Fruit fly (Drosophila melanogaster): ENCODE results near the gene CG46511.
"Not testable (repeated sequence)": the region's sequence is repeated elsewhere in the genome, so short reads cannot be mapped to it uniquely, and the experiment has no call there.

The CG46511 gene

dm6 chrX:22177205-22177604, 5.1 kb upstream of the CG46511 start, which contains the start of gene CG46510:
CG46510 (plus strand) TSS chrX:22177505.
- not testable (repeated sequence) for TF ChIP-seq Med (GFP tag); CG33213 (GFP tag; optimal IDR thresholded peaks at IDR 0.05); CG4328 (GFP tag; optimal IDR thresholded peaks at IDR 0.05)

- TF ChIP-seq Dp, Sox102F, CG13296 (GFP tag; optimal IDR thresholded peaks at IDR 0.05): not testable (repeated sequence)
Measured at dm6 chrX:22187070-22187469, 4.8 kb downstream of the CG46511 start, which contains the start of gene CG46512. CG46512 (plus strand) TSS chrX:22187370.

DNA sequence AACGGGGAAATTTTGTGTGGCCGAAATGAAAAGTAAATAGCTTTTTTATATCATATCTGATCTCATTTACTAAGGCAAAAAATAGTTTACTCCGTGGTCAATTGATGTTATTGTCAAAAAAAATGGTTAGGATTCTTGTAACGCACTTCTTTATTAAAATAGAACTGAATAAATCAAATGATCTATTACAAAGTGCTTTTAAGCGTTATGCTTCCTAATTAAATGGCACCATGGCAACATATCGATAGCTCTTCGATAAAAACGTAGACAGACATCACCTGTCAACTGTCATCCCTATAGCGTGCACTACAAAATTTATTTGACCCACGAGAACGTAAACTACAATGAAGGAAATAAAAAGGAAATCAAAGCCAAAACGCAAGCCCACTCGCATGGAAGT, 9.7 kb downstream of the CG46511 start, which contains the start of gene CG46513:
Gene CG46513, plus strand, starts transcription at position 301 of the 400 bp plus-strand sequence.
- TF ChIP-seq CG9932 (GFP tag; IDR thresholded peaks at IDR 0.05); Fer3 (tag; optimal IDR thresholded peaks at IDR 0.05); zfh1 (GFP tag; IDR thresholded peaks at IDR 0.05): not testable (repeated sequence)

- not testable (repeated sequence) for TF ChIP-seq Deaf1 (tag; optimal IDR thresholded peaks at IDR 0.05); CG5245 (GFP tag; optimal IDR thresholded peaks at IDR 0.05); CG12744 (GFP tag; optimal IDR thresholded peaks at IDR 0.05)
Measured at dm6 chrX:22196874-22197273, 14.6 kb downstream of the CG46511 start, which contains the start of gene CG46514. CG46514 (plus strand) TSS chrX:22197174.

DNA sequence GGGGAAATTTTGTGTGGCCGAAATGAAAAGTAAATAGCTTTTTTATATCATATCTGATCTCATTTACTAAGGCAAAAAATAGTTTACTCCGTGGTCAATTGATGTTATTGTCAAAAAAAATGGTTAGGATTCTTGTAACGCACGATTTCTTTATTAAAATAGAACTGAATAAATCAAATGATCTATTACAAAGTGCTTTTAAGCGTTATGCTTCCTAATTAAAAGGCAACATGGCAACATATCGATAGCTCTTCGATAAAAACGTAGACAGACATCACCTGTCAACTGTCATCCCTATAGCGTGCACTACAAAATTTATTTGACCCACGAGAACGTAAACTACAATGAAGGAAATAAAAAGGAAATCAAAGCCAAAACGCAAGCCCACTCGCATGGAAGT, 19.6 kb downstream of the CG46511 start, which contains the start of gene CG46515:
Gene CG46515, plus strand, starts transcription at position 301 of the 400 bp plus-strand sequence.
- TF ChIP-seq ewg (GFP tag; optimal IDR thresholded peaks at IDR 0.05); CkIIα-i1 (GFP tag; IDR thresholded peaks at IDR 0.05); CG8478 (optimal IDR thresholded peaks at IDR 0.05): not testable (repeated sequence)

DNA sequence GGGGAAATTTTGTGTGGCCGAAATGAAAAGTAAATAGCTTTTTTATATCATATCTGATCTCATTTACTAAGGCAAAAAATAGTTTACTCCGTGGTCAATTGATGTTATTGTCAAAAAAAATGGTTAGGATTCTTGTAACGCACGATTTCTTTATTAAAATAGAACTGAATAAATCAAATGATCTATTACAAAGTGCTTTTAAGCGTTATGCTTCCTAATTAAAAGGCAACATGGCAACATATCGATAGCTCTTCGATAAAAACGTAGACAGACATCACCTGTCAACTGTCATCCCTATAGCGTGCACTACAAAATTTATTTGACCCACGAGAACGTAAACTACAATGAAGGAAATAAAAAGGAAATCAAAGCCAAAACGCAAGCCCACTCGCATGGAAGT, 29.7 kb downstream of the CG46511 start, which contains the start of gene CG46516:
Gene CG46516, plus strand, starts transcription at position 301 of the 400 bp plus-strand sequence.
- TF ChIP-seq CG12299 (tag; optimal IDR thresholded peaks at IDR 0.05); danr (GFP tag; IDR thresholded peaks at IDR 0.05); bbx (GFP tag; IDR thresholded peaks at IDR 0.05; ENCODE audit: partially characterized antibody): not testable (repeated sequence)

dm6 chrX:22217079-22217478, 34.8 kb downstream of the CG46511 start, which contains the start of gene CG46517:
CG46517 (plus strand) TSS chrX:22217379.
- not testable (repeated sequence) for TF ChIP-seq Dref (GFP tag; IDR thresholded peaks at IDR 0.05); fd102C (GFP tag; optimal IDR thresholded peaks at IDR 0.05); E2f1 (GFP tag; IDR thresholded peaks at IDR 0.05)

DNA sequence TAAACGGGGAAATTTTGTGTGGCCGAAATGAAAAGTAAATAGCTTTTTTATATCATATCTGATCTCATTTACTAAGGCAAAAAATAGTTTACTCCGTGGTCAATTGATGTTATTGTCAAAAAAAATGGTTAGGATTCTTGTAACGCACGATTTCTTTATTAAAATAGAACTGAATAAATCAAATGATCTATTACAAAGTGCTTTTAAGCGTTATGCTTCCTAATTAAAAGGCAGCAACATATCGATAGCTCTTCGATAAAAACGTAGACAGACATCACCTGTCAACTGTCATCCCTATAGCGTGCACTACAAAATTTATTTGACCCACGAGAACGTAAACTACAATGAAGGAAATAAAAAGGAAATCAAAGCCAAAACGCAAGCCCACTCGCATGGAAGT, 44.0 kb downstream of the CG46511 start, which contains the start of gene CG46518:
Gene CG46518, plus strand, starts transcription at position 301 of the 400 bp plus-strand sequence.
- TF ChIP-seq Max (GFP tag; optimal IDR thresholded peaks at IDR 0.05); Mrtf (GFP tag; IDR thresholded peaks at IDR 0.05); CG12299 (tag; optimal IDR thresholded peaks at IDR 0.05): not testable (repeated sequence)

- not testable (repeated sequence) for TF ChIP-seq CG10462 (GFP tag; optimal IDR thresholded peaks at IDR 0.05); CG4404 (GFP tag; IDR thresholded peaks at IDR 0.05); CG3847 (GFP tag; IDR thresholded peaks at IDR 0.05)
Measured at dm6 chrX:22231270-22231669, 49.0 kb downstream of the CG46511 start, which contains the start of gene CG46519. CG46519 (plus strand) TSS chrX:22231570.
